Worm (Caenorhabditis elegans): ENCODE measurements around the gene T28H10.1.

- peak; percentile 74 for TF ChIP-seq nhr-23 (tag; optimal IDR thresholded peaks at IDR 0.05)
- TF ChIP-seq nhr-25 (tag; optimal IDR thresholded peaks at IDR 0.05), result peak; percentile 45
- no peak for TF ChIP-seq lin-15B (tag; optimal IDR thresholded peaks at IDR 0.05)
- TF ChIP-seq pha-4 (tag; optimal IDR thresholded peaks at IDR 0.05), result no peak
- no peak for TF ChIP-seq mdl-1 (tag; optimal IDR thresholded peaks at IDR 0.05)
- TF ChIP-seq lin-39 (tag; optimal IDR thresholded peaks at IDR 0.05), result no peak
- TF ChIP-seq unc-62 (GFP tag; optimal IDR thresholded peaks at IDR 0.05), result no peak
- TF ChIP-seq nhr-28 (tag; optimal IDR thresholded peaks at IDR 0.05), result peak; percentile 8
- no peak for TF ChIP-seq jun-1 (tag; optimal IDR thresholded peaks at IDR 0.05)
- no peak for TF ChIP-seq zag-1 (tag; optimal IDR thresholded peaks at IDR 0.05)
- no peak for TF ChIP-seq snpc-4 (tag; optimal IDR thresholded peaks at IDR 0.05)
- TF ChIP-seq ceh-28 (tag; optimal IDR thresholded peaks at IDR 0.05), result peak; percentile 15
- no peak for TF ChIP-seq ceh-16 (tag; optimal IDR thresholded peaks at IDR 0.05)
- no peak for TF ChIP-seq nhr-12 (tag; optimal IDR thresholded peaks at IDR 0.05)
Observed at ce11 chrV:12548830-12549229, 45.2 kb downstream of the T28H10.1 start.

Measured in whole organism, L3 larva.